Worm (Caenorhabditis elegans) whole organism, young adult: ENCODE data around the gene F14H12.7.
A peak's percentile ranks its signal among the peaks of the same experiment; 100 is the strongest.

Experiments used
- B0019.2 ChIP-seq: fragments of 200-800 bp; sonication (Bioruptor generic); conservative IDR thresholded peaks from 2 replicates; pipeline ENCODE4 v1.3.6; 2022; ENCODE audit warnings: missing genetic modification reagents, missing genetic modification characterization, missing compliant biosample characterization
- B0035.1 ChIP-seq: sonication (generic microtip); optimal IDR thresholded peaks from 2 replicates; lab custom pipeline; 2016; ENCODE audit warnings: missing genetic modification characterization, mild to moderate bottlenecking, missing compliant biosample characterization, missing genotype, missing genetic modification reagents
- D2030.7 ChIP-seq: fragments of 200-800 bp; sonication (Bioruptor generic); IDR thresholded peaks from 2 replicates; pipeline ENCODE4 v1.3.6; 2022; ENCODE audit warnings: missing genetic modification reagents, missing genetic modification characterization, missing compliant biosample characterization
- F23B12.7 ChIP-seq: sonication (generic microtip); optimal IDR thresholded peaks from 2 replicates; lab custom pipeline; 2017; ENCODE audit warnings: missing genetic modification characterization, mild to moderate bottlenecking, missing compliant biosample characterization, antibody characterized with exemption, moderate library complexity; ENCODE audit not compliant: insufficient read depth
- F33H1.4 ChIP-seq: fragments of 200-800 bp; sonication (Bioruptor generic); IDR thresholded peaks from 2 replicates; pipeline ENCODE4 v1.3.6; 2022; ENCODE audit warnings: missing genetic modification reagents, missing genetic modification characterization, missing compliant biosample characterization
- F39B2.1 ChIP-seq: fragments of 200-800 bp; sonication (Bioruptor generic); IDR thresholded peaks from 2 replicates; pipeline ENCODE4 v1.3.6; 2022; ENCODE audit warnings: missing genetic modification reagents, missing genetic modification characterization, missing compliant biosample characterization
- ZK185.1 ChIP-seq: sonication (generic microtip); optimal IDR thresholded peaks from 2 replicates; lab custom pipeline; 2016; ENCODE audit warnings: mild to moderate bottlenecking, missing genetic modification characterization, missing compliant biosample characterization; ENCODE audit not compliant: poor library complexity, severe bottlenecking
- attf-3 ChIP-seq: fragments of 200-800 bp; sonication (Bioruptor generic); conservative IDR thresholded peaks from 2 replicates; pipeline ENCODE4 v1.3.6; 2022; ENCODE audit warnings: missing genetic modification reagents, missing genetic modification characterization, missing compliant biosample characterization
- ceh-100 ChIP-seq: fragments of 200-800 bp; sonication (Bioruptor generic); IDR thresholded peaks from 2 replicates; pipeline ENCODE4 v1.3.6; 2022; ENCODE audit warnings: missing genetic modification reagents, missing genetic modification characterization, missing compliant biosample characterization
- ceh-27 ChIP-seq: fragments of 200-800 bp; sonication (Bioruptor generic); optimal IDR thresholded peaks from 2 replicates; lab custom pipeline; 2018; ENCODE audit warnings: mild to moderate bottlenecking, missing genetic modification characterization, moderate library complexity, missing compliant biosample characterization
- ceh-79 ChIP-seq: sonication (generic microtip); optimal IDR thresholded peaks from 2 replicates; lab custom pipeline; 2017; ENCODE audit warnings: mild to moderate bottlenecking, missing genetic modification characterization, missing compliant biosample characterization
- dox-1 ChIP-seq: fragments of 200-800 bp; sonication (Bioruptor generic); IDR thresholded peaks from 2 replicates; pipeline ENCODE4 v1.3.6; 2022; ENCODE audit warnings: missing genetic modification reagents, missing genetic modification characterization, missing compliant biosample characterization
- egl-18 ChIP-seq: fragments of 200-800 bp; sonication (Bioruptor generic); IDR thresholded peaks from 2 replicates; pipeline ENCODE4 v1.3.6; 2022; ENCODE audit warnings: missing genetic modification reagents, missing genetic modification characterization, missing compliant biosample characterization
- him-1 ChIP-seq: sonication (generic microtip); optimal IDR thresholded peaks from 2 replicates; lab custom pipeline; 2016; ENCODE audit warnings: missing genotype, missing genetic modification reagents, missing genetic modification characterization, missing compliant biosample characterization
- hlh-12 ChIP-seq: sonication (generic microtip); optimal IDR thresholded peaks from 2 replicates; lab custom pipeline; 2016; ENCODE audit warnings: missing genetic modification characterization, missing compliant biosample characterization
- hlh-26 ChIP-seq: fragments of 200-800 bp; sonication (Bioruptor generic); conservative IDR thresholded peaks from 2 replicates; pipeline ENCODE4 v1.3.6; 2022; ENCODE audit warnings: missing genetic modification reagents, missing genetic modification characterization, missing compliant biosample characterization
- hmg-1.2 ChIP-seq: fragments of 200-800 bp; sonication (Bioruptor generic); IDR thresholded peaks from 2 replicates; pipeline ENCODE4 v1.3.6; 2022; ENCODE audit warnings: missing genetic modification reagents, missing genetic modification characterization, missing compliant biosample characterization
- hsf-1 ChIP-seq: fragments of 200-800 bp; sonication (Bioruptor generic); IDR thresholded peaks from 2 replicates; pipeline ENCODE4 v1.3.6; 2022; ENCODE audit warnings: missing genetic modification reagents, missing genetic modification characterization, missing compliant biosample characterization
- lin-26 ChIP-seq: fragments of 200-800 bp; sonication (Bioruptor generic); IDR thresholded peaks from 2 replicates; pipeline ENCODE4 v1.3.6; 2022; ENCODE audit warnings: missing genetic modification reagents, missing genetic modification characterization, missing compliant biosample characterization
- lin-35 ChIP-seq, 3 experiments: fragments of 150-350 bp in 2 of 3; sonication (generic microtip) in 1 of 3; optimal IDR thresholded peaks; 2 replicates each; lab custom pipeline; 2014 to 2018; ENCODE audit warnings: missing biosample characterization in 3 of 3, missing genetic modification characterization in 3 of 3, missing genetic modification reagents in 3 of 3
- lsl-1 ChIP-seq: fragments of 200-800 bp; sonication (Bioruptor generic); optimal IDR thresholded peaks from 2 replicates; lab custom pipeline; 2018; ENCODE audit warnings: mild to moderate bottlenecking, missing genetic modification characterization, moderate library complexity, missing compliant biosample characterization
- lsy-27 ChIP-seq: sonication (generic microtip); optimal IDR thresholded peaks from 2 replicates; lab custom pipeline; 2017; ENCODE audit warnings: missing genetic modification characterization, mild to moderate bottlenecking, missing compliant biosample characterization, antibody characterized with exemption, missing genotype, borderline replicate concordance; ENCODE audit not compliant: insufficient read depth
- madf-10 ChIP-seq: sonication (generic microtip); optimal IDR thresholded peaks from 2 replicates; lab custom pipeline; 2016; ENCODE audit warnings: mild to moderate bottlenecking, missing genetic modification characterization, missing compliant biosample characterization
- nhr-120 ChIP-seq: fragments of 200-800 bp; sonication (Bioruptor generic); IDR thresholded peaks from 2 replicates; pipeline ENCODE4 v1.3.6; 2022; ENCODE audit warnings: missing genetic modification characterization, missing compliant biosample characterization
- nhr-179 ChIP-seq: sonication (generic microtip); optimal IDR thresholded peaks from 2 replicates; lab custom pipeline; 2016; ENCODE audit warnings: mild to moderate bottlenecking, missing genetic modification characterization, missing compliant biosample characterization
- nhr-80 ChIP-seq: sonication (generic microtip); optimal IDR thresholded peaks from 2 replicates; lab custom pipeline; 2016; ENCODE audit warnings: missing genetic modification characterization, missing compliant biosample characterization
- pbrm-1 ChIP-seq: fragments of 200-800 bp; sonication (Bioruptor generic); IDR thresholded peaks from 2 replicates; pipeline ENCODE4 v1.3.6; 2022; ENCODE audit warnings: missing genetic modification reagents, missing genetic modification characterization, missing compliant biosample characterization
- sdz-38 ChIP-seq: sonication (generic microtip); optimal IDR thresholded peaks from 2 replicates; lab custom pipeline; 2016; ENCODE audit warnings: missing genotype, missing genetic modification characterization, missing compliant biosample characterization
- snpc-1.1 ChIP-seq: sonication (generic microtip); optimal IDR thresholded peaks from 2 replicates; lab custom pipeline; 2017; ENCODE audit warnings: missing genetic modification characterization, mild to moderate bottlenecking, missing compliant biosample characterization, antibody characterized with exemption, moderate library complexity, missing genotype, missing genetic modification reagents; ENCODE audit not compliant: insufficient read depth
- somi-1 ChIP-seq: fragments of 200-800 bp; sonication (Bioruptor generic); optimal IDR thresholded peaks from 2 replicates; lab custom pipeline; 2018; ENCODE audit warnings: mild to moderate bottlenecking, missing genetic modification characterization, missing compliant biosample characterization
- sptf-2 ChIP-seq: fragments of 200-800 bp; sonication (Bioruptor generic); optimal IDR thresholded peaks from 2 replicates; lab custom pipeline; 2018; ENCODE audit warnings: mild to moderate bottlenecking, missing genetic modification characterization, missing compliant biosample characterization
- unc-62 ChIP-seq: fragments of 150-350 bp; optimal IDR thresholded peaks from 2 replicates; lab custom pipeline; 2014; ENCODE audit warnings: missing biosample characterization, missing genetic modification reagents, missing genetic modification characterization
- zim-3 ChIP-seq: sonication (generic microtip); optimal IDR thresholded peaks from 2 replicates; lab custom pipeline; 2017; ENCODE audit warnings: mild to moderate bottlenecking, missing genetic modification characterization, moderate library complexity, missing compliant biosample characterization
- ztf-6 ChIP-seq: fragments of 200-800 bp; sonication (Bioruptor generic); IDR thresholded peaks from 2 replicates; pipeline ENCODE4 v1.3.6; 2022; ENCODE audit warnings: missing genetic modification reagents, missing genetic modification characterization, missing compliant biosample characterization

The F14H12.7 gene

ce11 chrX:4363200-4363599, 778 bp upstream of the F14H12.7 start, which contains the start of gene F14H12.17:
F14H12.17 (minus strand) TSS chrX:4363300.
- TF ChIP-seq ceh-27 (GFP tag; lab: Kevin White, UChicago) = no peak

DNA sequence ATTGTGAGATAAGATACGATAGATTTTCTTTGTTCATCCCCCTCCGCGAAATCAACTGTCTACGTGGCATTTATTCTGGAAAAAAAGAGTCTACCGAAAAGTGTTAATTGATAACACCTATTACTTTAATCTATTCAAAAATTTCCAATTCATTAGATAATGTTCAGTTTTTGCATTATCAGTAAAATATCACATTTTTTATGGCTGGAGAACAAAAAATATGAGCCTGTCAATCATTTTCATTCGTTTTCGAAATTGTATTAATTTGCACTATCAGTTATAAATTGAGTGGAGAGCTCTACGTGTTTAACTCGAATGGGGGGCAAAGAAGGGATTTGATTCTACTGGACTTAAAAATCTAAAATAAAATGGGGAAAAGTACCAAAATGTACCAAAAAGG, 3.4 kb downstream of the F14H12.7 start:
- TF ChIP-seq hmg-1.2 (no peak), him-1 (tag; lab: Kevin White, UChicago) (no peak), attf-3 (GFP tag; lab: Robert Waterston, UW) (no peak), unc-62 (GFP tag; lab: Kevin White, UChicago) (peak; percentile 8), nhr-80 (peak; percentile 58), F39B2.1 (GFP tag; lab: Robert Waterston, UW) (no peak), ceh-100 (GFP tag; lab: Robert Waterston, UW) (no peak), ceh-79 (tag; lab: Kevin White, UChicago) (no peak), nhr-179 (tag; lab: Kevin White, UChicago) (no peak)

- no peak for TF ChIP-seq pbrm-1 (GFP tag; lab: Robert Waterston, UW)
- no peak for TF ChIP-seq hlh-12 (tag; lab: Kevin White, UChicago)
- no peak for TF ChIP-seq hsf-1 (GFP tag; lab: Robert Waterston, UW)
- TF ChIP-seq snpc-1.1 (tag; lab: Kevin White, UChicago) = no peak
- no peak for TF ChIP-seq zim-3
- TF ChIP-seq B0035.1 (tag; lab: Kevin White, UChicago) = no peak
- TF ChIP-seq nhr-120 = no peak
- no peak for TF ChIP-seq lin-35 (GFP tag; optimal IDR thresholded peaks at IDR 0.05; lab: Kevin White, UChicago)
- TF ChIP-seq F33H1.4 (GFP tag; lab: Robert Waterston, UW) = no peak
- TF ChIP-seq D2030.7 (GFP tag; lab: Robert Waterston, UW) = no peak
- no peak for TF ChIP-seq somi-1 (GFP tag; lab: Kevin White, UChicago)
- no peak for TF ChIP-seq sptf-2 (GFP tag; lab: Kevin White, UChicago)
- TF ChIP-seq sdz-38 (tag; lab: Kevin White, UChicago) = no peak
- no peak for TF ChIP-seq madf-10 (tag; lab: Kevin White, UChicago)
These were observed 5.0 kb downstream of the F14H12.7 start, which contains the start of gene F14H12.6 for ce11 chrX:4357467-4357866. F14H12.6 (minus strand) TSS chrX:4357567.

DNA sequence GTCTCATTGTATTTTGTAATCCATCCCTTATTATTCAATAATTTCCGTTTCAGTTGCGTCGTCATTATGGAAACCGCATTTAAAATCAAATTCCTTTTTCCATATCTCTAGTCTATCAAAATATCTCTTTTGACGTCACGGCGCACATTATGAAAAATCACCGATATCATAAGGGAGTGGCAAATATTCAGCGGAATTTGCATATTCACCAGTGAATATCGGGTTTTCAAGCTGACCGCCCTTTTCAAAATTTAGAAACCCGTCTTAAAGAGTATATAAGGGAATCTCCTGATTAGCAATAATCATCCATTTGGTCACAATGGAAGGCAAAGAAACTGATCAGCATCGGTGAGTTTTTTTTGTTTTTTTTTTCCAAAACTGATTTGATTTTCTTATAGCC, 9.1 kb downstream of the F14H12.7 start, which contains the start of gene col-165:
TSS of gene col-165 (plus strand) at position 301 of the 400 bp plus-strand sequence.
- TF ChIP-seq pbrm-1 (GFP tag; lab: Robert Waterston, UW) = no peak
- TF ChIP-seq lin-26 = no peak
- TF ChIP-seq hlh-26 (GFP tag; lab: Robert Waterston, UW) = no peak
- no peak for TF ChIP-seq hmg-1.2
- no peak for TF ChIP-seq dox-1 (GFP tag; lab: Robert Waterston, UW)
- no peak for TF ChIP-seq B0019.2
- no peak for TF ChIP-seq ZK185.1
- TF ChIP-seq F33H1.4 (GFP tag; lab: Robert Waterston, UW) = no peak
- no peak for TF ChIP-seq lsl-1 (GFP tag; lab: Kevin White, UChicago)
- TF ChIP-seq lsy-27 (tag; lab: Kevin White, UChicago) = no peak
- TF ChIP-seq F23B12.7 (tag; lab: Kevin White, UChicago) = no peak
- no peak for TF ChIP-seq ztf-6 (GFP tag; lab: Robert Waterston, UW)
- no peak for TF ChIP-seq D2030.7 (GFP tag; lab: Robert Waterston, UW)
- no peak for TF ChIP-seq egl-18 (GFP tag; lab: Robert Waterston, UW)
- TF ChIP-seq, all 124 proteins: peak for 0
